Fruit fly (Drosophila melanogaster) whole organism, embryonic: Measurements from ENCODE around the gene CG15375.

Experiments used
- Bgb ChIP-seq: fragments of 200-800 bp; sonication (Bioruptor generic); IDR thresholded peaks from 2 replicates; pipeline ENCODE4 v1.3.6; 2022; ENCODE audit warnings: missing biosample characterization, missing genetic modification characterization; ENCODE audit not compliant: partially characterized antibody
- CG10979 ChIP-seq: fragments of 200-800 bp; sonication (Bioruptor generic); optimal IDR thresholded peaks from 2 replicates; lab custom pipeline; 2018; ENCODE audit warnings: missing biosample characterization, mild to moderate bottlenecking, missing genetic modification characterization, moderate library complexity
- CG11398 ChIP-seq: fragments of 200-800 bp; sonication (Bioruptor generic); optimal IDR thresholded peaks from 2 replicates; lab custom pipeline; 2016; ENCODE audit warnings: missing biosample characterization, missing genetic modification characterization
- CG12391 ChIP-seq: fragments of 200-800 bp; sonication (Bioruptor generic); optimal IDR thresholded peaks from 3 replicates; lab custom pipeline; 2018; ENCODE audit warnings: missing biosample characterization, mild to moderate bottlenecking, missing genetic modification characterization, moderate library complexity
- CG12942 ChIP-seq: fragments of 200-800 bp; sonication (Bioruptor generic); optimal IDR thresholded peaks from 3 replicates; lab custom pipeline; 2016; ENCODE audit warnings: missing biosample characterization, missing genetic modification characterization
- CG14965 ChIP-seq: fragments of 200-800 bp; sonication (Bioruptor generic); optimal IDR thresholded peaks from 2 replicates; lab custom pipeline; 2016; ENCODE audit warnings: missing biosample characterization, missing genetic modification characterization, borderline replicate concordance
- CG15073 ChIP-seq: fragments of 200-800 bp; sonication (Bioruptor generic); optimal IDR thresholded peaks from 2 replicates; lab custom pipeline; 2016; ENCODE audit warnings: missing biosample characterization, missing genetic modification characterization
- CG17385 ChIP-seq: fragments of 200-800 bp; sonication (Bioruptor generic); optimal IDR thresholded peaks from 3 replicates; lab custom pipeline; 2018; ENCODE audit warnings: missing biosample characterization, mild to moderate bottlenecking, missing genetic modification characterization
- CG2120 ChIP-seq: fragments of 200-800 bp; sonication (Bioruptor generic); optimal IDR thresholded peaks from 3 replicates; lab custom pipeline; 2016; ENCODE audit warnings: missing biosample characterization, missing genetic modification characterization
- CG2129 ChIP-seq: fragments of 200-800 bp; sonication (Bioruptor generic); IDR thresholded peaks from 2 replicates; pipeline ENCODE4 v1.3.6; 2022; ENCODE audit warnings: missing biosample characterization, missing genetic modification characterization; ENCODE audit not compliant: partially characterized antibody
- CG2678 ChIP-seq: fragments of 200-800 bp; sonication (Bioruptor generic); optimal IDR thresholded peaks from 3 replicates; lab custom pipeline; 2019; ENCODE audit warnings: missing biosample characterization, mild to moderate bottlenecking, missing genetic modification characterization, moderate library complexity
- CG2889 ChIP-seq: fragments of 200-800 bp; sonication (Bioruptor generic); IDR thresholded peaks from 3 replicates; pipeline ENCODE4 v1.3.6; 2022; ENCODE audit warnings: missing biosample characterization, missing genetic modification characterization
- CG3065 ChIP-seq: fragments of 200-800 bp; sonication (Bioruptor generic); optimal IDR thresholded peaks from 2 replicates; lab custom pipeline; 2016; ENCODE audit warnings: missing biosample characterization, missing genetic modification characterization
- CG31441 ChIP-seq: fragments of 200-800 bp; sonication (Bioruptor generic); IDR thresholded peaks from 2 replicates; pipeline ENCODE4 v1.3.6; 2022; ENCODE audit warnings: missing biosample characterization, missing genetic modification characterization
- CG33557 ChIP-seq: fragments of 200-800 bp; sonication (Bioruptor generic); optimal IDR thresholded peaks from 2 replicates; lab custom pipeline; 2019; ENCODE audit warnings: missing biosample characterization, mild to moderate bottlenecking, missing genetic modification characterization, moderate library complexity
- CG6654 ChIP-seq: fragments of 200-800 bp; sonication (Bioruptor generic); optimal IDR thresholded peaks from 2 replicates; lab custom pipeline; 2017; ENCODE audit warnings: missing biosample characterization, mild to moderate bottlenecking, missing genetic modification characterization
- CG8765 ChIP-seq: fragments of 200-800 bp; sonication (Bioruptor generic); IDR thresholded peaks from 2 replicates; pipeline ENCODE4 v1.3.6; 2022; ENCODE audit warnings: missing biosample characterization, missing genetic modification characterization
- Drgx ChIP-seq: fragments of 200-800 bp; sonication (Bioruptor generic); IDR thresholded peaks from 2 replicates; pipeline ENCODE4 v1.3.6; 2022; ENCODE audit warnings: missing biosample characterization, missing genetic modification characterization
- HLHmδ ChIP-seq: fragments of 200-800 bp; sonication (Bioruptor generic); optimal IDR thresholded peaks from 2 replicates; lab custom pipeline; 2018; ENCODE audit warnings: missing biosample characterization, mild to moderate bottlenecking, missing genetic modification characterization, moderate library complexity
- Rx ChIP-seq: fragments of 200-800 bp; sonication (Bioruptor generic); IDR thresholded peaks from 2 replicates; pipeline ENCODE4 v1.3.6; 2022; ENCODE audit warnings: missing biosample characterization, missing genetic modification characterization
- Six4 ChIP-seq: fragments of 200-800 bp; sonication (Bioruptor generic); optimal IDR thresholded peaks from 2 replicates; lab custom pipeline; 2016; ENCODE audit warnings: missing biosample characterization, missing genetic modification characterization
- Tbp ChIP-seq: fragments of >200 bp; optimal IDR thresholded peaks from 2 replicates; lab custom pipeline; 2018; ENCODE audit warnings: missing biosample characterization, missing genetic modification characterization
- abd-A ChIP-seq: fragments of 200-800 bp; sonication (Bioruptor generic); optimal IDR thresholded peaks from 3 replicates; lab custom pipeline; 2019; ENCODE audit warnings: missing biosample characterization, mild to moderate bottlenecking, missing genetic modification characterization, moderate library complexity
- aop ChIP-seq: fragments of 200-800 bp; sonication (Bioruptor generic); IDR thresholded peaks from 2 replicates; pipeline ENCODE4 v1.3.6; 2022; ENCODE audit warnings: missing biosample characterization, missing genetic modification characterization
- ap ChIP-seq: fragments of 200-800 bp; sonication (Bioruptor generic); IDR thresholded peaks from 2 replicates; pipeline ENCODE4 v1.3.6; 2022; ENCODE audit warnings: missing biosample characterization, missing genetic modification characterization
- ase ChIP-seq: fragments of 200-800 bp; sonication (Bioruptor generic); IDR thresholded peaks from 3 replicates; pipeline ENCODE4 v1.3.6; 2022; ENCODE audit warnings: missing biosample characterization, missing genetic modification characterization
- bbx ChIP-seq: fragments of 200-800 bp; sonication (Bioruptor generic); IDR thresholded peaks from 2 replicates; pipeline ENCODE4 v1.3.6; 2022; ENCODE audit warnings: missing biosample characterization, missing genetic modification characterization; ENCODE audit not compliant: partially characterized antibody
- chif ChIP-seq, 2 experiments: fragments of 200-800 bp; sonication (Bioruptor generic); optimal IDR thresholded peaks; 3 replicates each; lab custom pipeline; 2016; ENCODE audit warnings: missing biosample characterization in 2 of 2, missing genetic modification characterization in 2 of 2
- chn ChIP-seq: fragments of 200-800 bp; sonication (Bioruptor generic); optimal IDR thresholded peaks from 2 replicates; lab custom pipeline; 2016; ENCODE audit warnings: missing biosample characterization, missing genetic modification characterization
- crc ChIP-seq: fragments of 200-800 bp; sonication (Bioruptor generic); optimal IDR thresholded peaks from 2 replicates; lab custom pipeline; 2016; ENCODE audit warnings: missing biosample characterization, missing genetic modification characterization
- da ChIP-seq: fragments of 200-800 bp; sonication (Bioruptor generic); optimal IDR thresholded peaks from 2 replicates; lab custom pipeline; 2016; ENCODE audit warnings: missing biosample characterization, missing genetic modification characterization
- dimm ChIP-seq: fragments of 200-800 bp; sonication (Bioruptor generic); IDR thresholded peaks from 2 replicates; pipeline ENCODE4 v1.3.6; 2022; ENCODE audit warnings: missing biosample characterization, missing genetic modification characterization
- disco-r ChIP-seq: fragments of 200-800 bp; sonication (Bioruptor generic); optimal IDR thresholded peaks from 2 replicates; lab custom pipeline; 2016; ENCODE audit warnings: missing biosample characterization, missing genetic modification characterization
- esg ChIP-seq: fragments of 200-800 bp; sonication (Bioruptor generic); conservative IDR thresholded peaks from 2 replicates; pipeline ENCODE4 v1.3.6; 2022; ENCODE audit warnings: missing biosample characterization, missing genetic modification characterization
- eyg ChIP-seq: fragments of 200-800 bp; sonication (Bioruptor generic); optimal IDR thresholded peaks from 3 replicates; lab custom pipeline; 2016; ENCODE audit warnings: missing biosample characterization, missing genetic modification characterization
- gem ChIP-seq: fragments of 200-800 bp; sonication (Bioruptor generic); optimal IDR thresholded peaks from 2 replicates; lab custom pipeline; 2019; ENCODE audit warnings: missing biosample characterization, mild to moderate bottlenecking, missing genetic modification characterization, moderate library complexity
- gsb-n ChIP-seq: fragments of 200-800 bp; sonication (Bioruptor generic); optimal IDR thresholded peaks from 3 replicates; lab custom pipeline; 2018; ENCODE audit warnings: missing biosample characterization, mild to moderate bottlenecking, missing genetic modification characterization
- insv ChIP-seq, 2 experiments: fragments of 200-800 bp; sonication (Bioruptor generic); optimal IDR thresholded peaks; 3 replicates each; lab custom pipeline; 2016 to 2018; ENCODE audit warnings: missing biosample characterization in 2 of 2, missing genetic modification characterization in 2 of 2
- inv ChIP-seq: fragments of 200-800 bp; sonication (Bioruptor generic); IDR thresholded peaks from 2 replicates; pipeline ENCODE4 v1.3.6; 2022; ENCODE audit warnings: missing biosample characterization, missing genetic modification characterization; ENCODE audit not compliant: partially characterized antibody
- lilli ChIP-seq: fragments of 200-800 bp; sonication (Bioruptor generic); optimal IDR thresholded peaks from 3 replicates; lab custom pipeline; 2016; ENCODE audit warnings: missing biosample characterization, missing genetic modification characterization
- lmd ChIP-seq: fragments of 200-800 bp; sonication (Bioruptor generic); IDR thresholded peaks from 2 replicates; pipeline ENCODE4 v1.3.6; 2022; ENCODE audit warnings: missing biosample characterization, missing genetic modification characterization
- nerfin-1 ChIP-seq: fragments of 200-800 bp; sonication (Bioruptor generic); optimal IDR thresholded peaks from 3 replicates; lab custom pipeline; 2019; ENCODE audit warnings: missing biosample characterization, mild to moderate bottlenecking, missing genetic modification characterization, moderate library complexity
- pan ChIP-seq, 4 experiments: fragments of >200 bp in 3 of 4; fragments of 200-800 bp in 1 of 4; sonication (Bioruptor generic) in 1 of 4; optimal IDR thresholded peaks in 3 of 4; IDR thresholded peaks in 1 of 4; 2 replicates each; pipeline versions ENCODE4 v1.3.6 to Lab custom; 2017 to 2022; ENCODE audit warnings: missing biosample characterization in 2 of 4, missing genetic modification characterization in 2 of 4, mixed read lengths in 1 of 4
- psq ChIP-seq: fragments of 200-800 bp; sonication (Bioruptor generic); optimal IDR thresholded peaks from 2 replicates; lab custom pipeline; 2017; ENCODE audit warnings: missing biosample characterization, missing genetic modification characterization
- rib ChIP-seq: fragments of 200-800 bp; sonication (Bioruptor generic); IDR thresholded peaks from 2 replicates; pipeline ENCODE4 v1.3.6; 2022; ENCODE audit warnings: missing biosample characterization, missing genetic modification characterization
- ro ChIP-seq: fragments of 200-800 bp; sonication (Bioruptor generic); IDR thresholded peaks from 2 replicates; pipeline ENCODE4 v1.3.6; 2022; ENCODE audit warnings: missing biosample characterization, missing genetic modification characterization
- salm ChIP-seq: fragments of 200-800 bp; sonication (Bioruptor generic); optimal IDR thresholded peaks from 2 replicates; lab custom pipeline; 2018; ENCODE audit warnings: missing biosample characterization, mild to moderate bottlenecking, missing genetic modification characterization
- slbo ChIP-seq: fragments of 200-800 bp; sonication (Bioruptor generic); IDR thresholded peaks from 2 replicates; pipeline ENCODE4 v1.3.6; 2022; ENCODE audit warnings: missing biosample characterization, missing genetic modification characterization
- so ChIP-seq: fragments of 200-800 bp; sonication (Bioruptor generic); IDR thresholded peaks from 3 replicates; pipeline ENCODE4 v1.3.6; 2022; ENCODE audit warnings: missing biosample characterization, missing genetic modification characterization
- stc ChIP-seq: fragments of 200-800 bp; sonication (Bioruptor generic); IDR thresholded peaks from 2 replicates; pipeline ENCODE4 v1.3.6; 2022; ENCODE audit warnings: missing biosample characterization, missing genetic modification characterization
- tgo ChIP-seq: fragments of 200-800 bp; sonication (Bioruptor generic); IDR thresholded peaks from 3 replicates; pipeline ENCODE4 v1.3.6; 2022; ENCODE audit warnings: missing biosample characterization, missing genetic modification characterization

CG15375 gene

dm6 chrX:4131049-4131629 is 30.0 kb downstream of the CG15375 start, which contains the start of gene GlcAT-I (continued):
- no peak for TF ChIP-seq Drgx (GFP tag; lab: Robert Waterston, UW)
- TF ChIP-seq crc (GFP tag; lab: Kevin White, UChicago) = no peak
- no peak for TF ChIP-seq CG12391 (tag; lab: Kevin White, UChicago)
- no peak for TF ChIP-seq lmd
- no peak for TF ChIP-seq ap (GFP tag; lab: Robert Waterston, UW)
- TF ChIP-seq tgo (GFP tag; lab: Robert Waterston, UW) = no peak
- TF ChIP-seq dimm (GFP tag; lab: Robert Waterston, UW) = no peak
- TF ChIP-seq chn (GFP tag; lab: Kevin White, UChicago) = no peak
- no peak for TF ChIP-seq lilli (GFP tag; lab: Kevin White, UChicago)
- TF ChIP-seq da (GFP tag; lab: Kevin White, UChicago) = no peak
- no peak for TF ChIP-seq CG2120 (GFP tag; lab: Kevin White, UChicago)
- TF ChIP-seq disco-r (GFP tag; lab: Kevin White, UChicago) = no peak
- TF ChIP-seq CG2678 = no peak
- no peak for TF ChIP-seq Six4 (GFP tag; lab: Kevin White, UChicago)
- TF ChIP-seq inv (GFP tag; lab: Robert Waterston, UW) = peak; percentile 33; the same call in 1 of the 2 replicates
- no peak for TF ChIP-seq Tbp (GFP tag; lab: Kevin White, UChicago)
- no peak; the same call in 1 of the 2 replicates for TF ChIP-seq bbx
- TF ChIP-seq psq (GFP tag; lab: Kevin White, UChicago) = no peak
- no peak for TF ChIP-seq CG14965 (GFP tag; lab: Kevin White, UChicago)
- TF ChIP-seq CG8765 (GFP tag; lab: Robert Waterston, UW) = no peak
- no peak for TF ChIP-seq CG31441 (GFP tag; lab: Robert Waterston, UW)
- no peak for TF ChIP-seq CG2889
- TF ChIP-seq CG17385 (GFP tag; lab: Kevin White, UChicago) = no peak
- no peak for TF ChIP-seq chif (GFP tag; optimal IDR thresholded peaks at IDR 0.05; lab: Kevin White, UChicago)
- no peak for TF ChIP-seq esg
- no peak for TF ChIP-seq aop (GFP tag; lab: Robert Waterston, UW)
- TF ChIP-seq Rx (GFP tag; lab: Robert Waterston, UW) = no peak
- TF ChIP-seq abd-A = no peak
- no peak for TF ChIP-seq ro (GFP tag; lab: Robert Waterston, UW)
- no peak for TF ChIP-seq CG3065 (GFP tag; lab: Kevin White, UChicago)
- no peak for TF ChIP-seq eyg (GFP tag; lab: Kevin White, UChicago)
- no peak for TF ChIP-seq CG33557 (GFP tag; lab: Kevin White, UChicago)
- no peak for TF ChIP-seq pan (optimal IDR thresholded peaks at IDR 0.05; lab: Kevin White, UChicago)
- no peak for TF ChIP-seq pan (GFP tag; optimal IDR thresholded peaks at IDR 0.05 in 1 of 2, IDR thresholded peaks at IDR 0.05 in 1 of 2)
- TF ChIP-seq nerfin-1 (tag; lab: Kevin White, UChicago) = no peak
- TF ChIP-seq CG2129 (GFP tag; lab: Robert Waterston, UW) = no peak
- TF ChIP-seq rib = no peak
- no peak for TF ChIP-seq CG6654 (GFP tag; lab: Kevin White, UChicago)
- TF ChIP-seq ase (GFP tag; lab: Robert Waterston, UW) = no peak
- no peak for TF ChIP-seq so (GFP tag; lab: Robert Waterston, UW)
- no peak for TF ChIP-seq HLHmδ
- TF ChIP-seq CG12942 (GFP tag; lab: Kevin White, UChicago) = no peak
- TF ChIP-seq Bgb = peak; percentile 55
- no peak for TF ChIP-seq slbo (GFP tag; lab: Robert Waterston, UW)
- no peak for TF ChIP-seq insv (GFP tag; optimal IDR thresholded peaks at IDR 0.05; lab: Kevin White, UChicago)
- no peak for TF ChIP-seq CG10979 (tag; lab: Kevin White, UChicago)
- no peak for TF ChIP-seq CG15073 (GFP tag; lab: Kevin White, UChicago)
- no peak for TF ChIP-seq gsb-n (tag; lab: Kevin White, UChicago)
- TF ChIP-seq salm (tag; lab: Kevin White, UChicago) = no peak
- TF ChIP-seq CG11398 (GFP tag; lab: Kevin White, UChicago) = no peak
- no peak for TF ChIP-seq stc (GFP tag; lab: Robert Waterston, UW)
- no peak for TF ChIP-seq gem
